Fruit fly (Drosophila melanogaster): ENCODE results near the gene COX6AL2.

Gene COX6AL2

DNA sequence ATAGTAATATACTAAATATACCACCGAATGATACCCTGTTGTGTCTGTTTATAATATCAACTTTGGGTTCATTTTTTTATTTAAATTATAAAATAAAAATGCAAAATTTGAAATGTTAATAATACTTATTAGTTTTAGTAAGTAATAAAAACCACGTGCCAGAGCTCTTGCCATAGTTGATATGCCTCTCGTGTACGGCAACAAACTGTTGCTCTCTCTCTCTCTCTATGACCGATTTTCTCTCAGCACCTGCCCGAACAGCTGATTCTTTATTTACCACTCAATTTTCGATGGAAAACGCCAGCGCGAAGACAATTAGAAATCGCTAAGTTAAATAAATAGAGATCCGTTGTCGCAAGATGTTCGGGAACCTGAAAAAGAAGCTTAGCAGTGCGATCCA lies 46.4 kb downstream of the COX6AL2 start, which contains the start of gene Dysb (continued):
- TF ChIP-seq nom (GFP tag; optimal IDR thresholded peaks at IDR 0.05) (peak; percentile 87), Hr78 (GFP tag; optimal IDR thresholded peaks at IDR 0.05) (peak in 1 of 2 experiments; percentile 56), tna (GFP tag; IDR thresholded peaks at IDR 0.05; ENCODE audit: partially characterized antibody) (no peak), CG18599 (GFP tag; optimal IDR thresholded peaks at IDR 0.05) (peak; percentile 91), CG8359 (GFP tag; optimal IDR thresholded peaks at IDR 0.05; ENCODE audit: borderline replicate concordance) (peak; percentile 14), aop (GFP tag; IDR thresholded peaks at IDR 0.05) (peak; percentile 74), CG34422 (GFP tag; IDR thresholded peaks at IDR 0.05) (peak; percentile 89), Abd-B (GFP tag; optimal IDR thresholded peaks at IDR 0.05) (peak; percentile 70), bcd (GFP tag; optimal IDR thresholded peaks at IDR 0.05) (peak; percentile 81), Doc2 (GFP tag; IDR thresholded peaks at IDR 0.05) (no peak), tio (GFP tag; optimal IDR thresholded peaks at IDR 0.05) (peak; percentile 67), CG17359 (tag; optimal IDR thresholded peaks at IDR 0.05) (peak; percentile 94), Atf6 (GFP tag; IDR thresholded peaks at IDR 0.05) (peak; percentile 93), btn (GFP tag; optimal IDR thresholded peaks at IDR 0.05) (no peak), CG7987 (GFP tag; optimal IDR thresholded peaks at IDR 0.05) (peak; percentile 70), CG2889 (GFP tag; IDR thresholded peaks at IDR 0.05) (peak; percentile 76), danr (GFP tag; IDR thresholded peaks at IDR 0.05) (peak; percentile 69; the same call in 1 of the 2 replicates), HLH4C (GFP tag; IDR thresholded peaks at IDR 0.05; ENCODE audit: partially characterized antibody) (no peak), CG6254 (GFP tag; optimal IDR thresholded peaks at IDR 0.05) (peak; percentile 83), fru (optimal IDR thresholded peaks at IDR 0.05) (no peak), mirr (GFP tag; optimal IDR thresholded peaks at IDR 0.05) (peak; percentile 58), jing (GFP tag; optimal IDR thresholded peaks at IDR 0.05) (peak; percentile 36), Poxn (GFP tag; IDR thresholded peaks at IDR 0.05) (peak; percentile 48; the same call in 1 of the 2 replicates), CG10147 (GFP tag; optimal IDR thresholded peaks at IDR 0.05) (peak; percentile 81), CG14050 (GFP tag; IDR thresholded peaks at IDR 0.05) (peak; percentile 88), Drgx (GFP tag; IDR thresholded peaks at IDR 0.05) (peak; percentile 92), prd (optimal IDR thresholded peaks at IDR 0.05) (no peak), prd (GFP tag; IDR thresholded peaks at IDR 0.05) (peak; percentile 89), corto (GFP tag; optimal IDR thresholded peaks at IDR 0.05) (no peak), CG17328 (GFP tag; IDR thresholded peaks at IDR 0.05) (peak; percentile 94), trh (GFP tag; optimal IDR thresholded peaks at IDR 0.05) (peak; percentile 17), Spps (tag; optimal IDR thresholded peaks at IDR 0.05) (peak; percentile 68), CG17829 (tag; optimal IDR thresholded peaks at IDR 0.05) (peak; percentile 93), z (GFP tag; IDR thresholded peaks at IDR 0.05) (peak; percentile 70; the same call in 1 of the 3 replicates), E2f1 (GFP tag; IDR thresholded peaks at IDR 0.05) (peak; percentile 91), H2.0 (GFP tag; IDR thresholded peaks at IDR 0.05) (peak; percentile 89), CG4282 (GFP tag; optimal IDR thresholded peaks at IDR 0.05) (no peak), ro (GFP tag; IDR thresholded peaks at IDR 0.05) (no peak), CG15514 (GFP tag; optimal IDR thresholded peaks at IDR 0.05) (peak; percentile 85), CG11504 (tag; optimal IDR thresholded peaks at IDR 0.05) (peak; percentile 90), Dek (tag; optimal IDR thresholded peaks at IDR 0.05) (peak; percentile 92), CG17568 (GFP tag; optimal IDR thresholded peaks at IDR 0.05) (peak; percentile 86), chm (GFP tag; IDR thresholded peaks at IDR 0.05) (peak; percentile 95), CG16813 (GFP tag; IDR thresholded peaks at IDR 0.05; ENCODE audit: partially characterized antibody) (no peak), ara (GFP tag; IDR thresholded peaks at IDR 0.05) (peak; percentile 88), slp2 (GFP tag; optimal IDR thresholded peaks at IDR 0.05) (peak; percentile 51), CG17361 (GFP tag; IDR thresholded peaks at IDR 0.05) (peak; percentile 89), Atf-2 (GFP tag; optimal IDR thresholded peaks at IDR 0.05) (peak; percentile 53), BEAF-32 (GFP tag; optimal IDR thresholded peaks at IDR 0.05) (no peak), CG4424 (GFP tag; optimal IDR thresholded peaks at IDR 0.05) (peak; percentile 79), Optix (GFP tag; IDR thresholded peaks at IDR 0.05) (peak; percentile 84)

All from whole organism, embryonic.